Worm (Caenorhabditis elegans) whole organism, midembryonic: ENCODE measurements around the gene mrps-26.

ENCODE experiments used
- T22C8.4 ChIP-seq: fragments of 200-800 bp; sonication (Bioruptor generic); IDR thresholded peaks from 2 replicates; pipeline ENCODE4 v1.3.6; 2022; ENCODE audit warnings: missing genetic modification characterization, missing compliant biosample characterization
- flt-1 ChIP-seq: fragments of 200-800 bp; sonication (Bioruptor generic); IDR thresholded peaks from 2 replicates; pipeline ENCODE4 v1.3.6; 2022; ENCODE audit warnings: missing genetic modification characterization, missing compliant biosample characterization
- klf-2 ChIP-seq: fragments of 200-800 bp; sonication (Bioruptor generic); conservative IDR thresholded peaks from 2 replicates; pipeline ENCODE4 v1.3.6; 2022; ENCODE audit warnings: missing genetic modification reagents, missing genetic modification characterization, missing compliant biosample characterization
- ref-1 ChIP-seq: fragments of 200-800 bp; sonication (Bioruptor generic); conservative IDR thresholded peaks from 2 replicates; pipeline ENCODE4 v1.3.6; 2022; ENCODE audit warnings: missing genetic modification reagents, missing genetic modification characterization, missing compliant biosample characterization
- tab-1 ChIP-seq: fragments of 200-800 bp; sonication (Bioruptor generic); IDR thresholded peaks from 2 replicates; pipeline ENCODE4 v1.3.6; 2022; ENCODE audit warnings: missing genetic modification characterization, missing compliant biosample characterization
- ztf-29 ChIP-seq: fragments of 200-800 bp; sonication (Bioruptor generic); IDR thresholded peaks from 2 replicates; pipeline ENCODE4 v1.3.6; 2022; ENCODE audit warnings: missing genetic modification reagents, missing genetic modification characterization, missing compliant biosample characterization

ce11 chrIII:5193266-5193665, 41.1 kb upstream of the mrps-26 start:
- TF ChIP-seq klf-2 (GFP tag; lab: Robert Waterston, UW): no peak
- TF ChIP-seq flt-1: no peak
- TF ChIP-seq T22C8.4: no peak
- no peak for TF ChIP-seq tab-1 (GFP tag; lab: Robert Waterston, UW)
- TF ChIP-seq ztf-29 (GFP tag; lab: Robert Waterston, UW): no peak
- no peak for TF ChIP-seq ref-1 (GFP tag; lab: Robert Waterston, UW)
